Fruit fly (Drosophila melanogaster): ENCODE measurements around the gene CG1105.
A peak's percentile ranks its signal among the peaks of the same experiment; 100 is the strongest.

CG1105 gene

dm6 chr3R:7108589-7109312 lies 41.8 kb upstream of the CG1105 start (continued):
- TF ChIP-seq Stat92E (GFP tag; optimal IDR thresholded peaks at IDR 0.05) (peak in 1 of 3 experiments; percentile 96), CG11093 (GFP tag; IDR thresholded peaks at IDR 0.05) (peak; percentile 94), CG2875 (GFP tag; optimal IDR thresholded peaks at IDR 0.05) (peak; percentile 92), ind (GFP tag; optimal IDR thresholded peaks at IDR 0.05) (peak; percentile 87), CG33213 (GFP tag; optimal IDR thresholded peaks at IDR 0.05) (peak; percentile 85), Chrac-16 (GFP tag; optimal IDR thresholded peaks at IDR 0.05) (peak; percentile 95), pho (GFP tag; optimal IDR thresholded peaks at IDR 0.05) (peak; percentile 68), Hr51 (GFP tag; optimal IDR thresholded peaks at IDR 0.05) (peak; percentile 69 to 96), CG5180 (GFP tag; optimal IDR thresholded peaks at IDR 0.05) (peak; percentile 86), cad (GFP tag; optimal IDR thresholded peaks at IDR 0.05) (no peak), MBD-R2 (GFP tag; IDR thresholded peaks at IDR 0.05) (no peak), CG3281 (GFP tag; optimal IDR thresholded peaks at IDR 0.05) (peak; percentile 64), Six4 (GFP tag; optimal IDR thresholded peaks at IDR 0.05) (peak; percentile 96), CG43689 (GFP tag; IDR thresholded peaks at IDR 0.05) (no peak), CG17328 (GFP tag; IDR thresholded peaks at IDR 0.05) (no peak), Fer2 (tag; optimal IDR thresholded peaks at IDR 0.05) (peak; percentile 63), Aef1 (GFP tag; IDR thresholded peaks at IDR 0.05) (no peak), CkIIα-i1 (GFP tag; IDR thresholded peaks at IDR 0.05) (no peak), tgo (GFP tag; IDR thresholded peaks at IDR 0.05) (no peak), prd (optimal IDR thresholded peaks at IDR 0.05) (no peak), prd (GFP tag; IDR thresholded peaks at IDR 0.05) (no peak), NK7.1 (GFP tag; optimal IDR thresholded peaks at IDR 0.05) (peak; percentile 88), abd-A (tag; optimal IDR thresholded peaks at IDR 0.05) (no peak), CG12744 (GFP tag; optimal IDR thresholded peaks at IDR 0.05) (peak; percentile 82), CG9817 (tag; optimal IDR thresholded peaks at IDR 0.05) (peak; percentile 68), ase (GFP tag; IDR thresholded peaks at IDR 0.05) (no peak), CG6272 (GFP tag; IDR thresholded peaks at IDR 0.05) (peak; percentile 86), sima (GFP tag; optimal IDR thresholded peaks at IDR 0.05) (peak; percentile 67), CG15601 (tag; optimal IDR thresholded peaks at IDR 0.05) (peak; percentile 98), psq (GFP tag; optimal IDR thresholded peaks at IDR 0.05) (peak; percentile 81), CG12299 (tag; optimal IDR thresholded peaks at IDR 0.05) (peak; percentile 84), CG3847 (GFP tag; IDR thresholded peaks at IDR 0.05) (no peak), CG4854 (GFP tag; optimal IDR thresholded peaks at IDR 0.05) (peak; percentile 81), danr (GFP tag; IDR thresholded peaks at IDR 0.05) (no peak), CG9609 (GFP tag; optimal IDR thresholded peaks at IDR 0.05) (peak; percentile 87), ttk (GFP tag; IDR thresholded peaks at IDR 0.05) (no peak), NC2β (GFP tag; optimal IDR thresholded peaks at IDR 0.05) (peak; percentile 95), lola (GFP tag; optimal IDR thresholded peaks at IDR 0.05) (peak in 1 of 3 experiments; percentile 99), Doc2 (GFP tag; IDR thresholded peaks at IDR 0.05) (no peak), CG8359 (GFP tag; optimal IDR thresholded peaks at IDR 0.05; ENCODE audit: borderline replicate concordance) (peak; percentile 87), ci (GFP tag; IDR thresholded peaks at IDR 0.05) (no peak), CG9215 (GFP tag; IDR thresholded peaks at IDR 0.05) (no peak), pb (GFP tag; optimal IDR thresholded peaks at IDR 0.05) (peak; percentile 82), fd64A (GFP tag; optimal IDR thresholded peaks at IDR 0.05) (peak; percentile 92), onecut (GFP tag; IDR thresholded peaks at IDR 0.05) (peak; percentile 90), CG10209 (GFP tag; optimal IDR thresholded peaks at IDR 0.05) (peak; percentile 93), CrebB (tag; optimal IDR thresholded peaks at IDR 0.05) (peak; percentile 90), Hey (tag; optimal IDR thresholded peaks at IDR 0.05) (peak; percentile 39), zfh2 (GFP tag; optimal IDR thresholded peaks at IDR 0.05) (no peak), CG31365 (tag; optimal IDR thresholded peaks at IDR 0.05) (peak; percentile 69)
